Fruit fly (Drosophila melanogaster): ENCODE results near the gene MICU1.

Gene MICU1

DNA sequence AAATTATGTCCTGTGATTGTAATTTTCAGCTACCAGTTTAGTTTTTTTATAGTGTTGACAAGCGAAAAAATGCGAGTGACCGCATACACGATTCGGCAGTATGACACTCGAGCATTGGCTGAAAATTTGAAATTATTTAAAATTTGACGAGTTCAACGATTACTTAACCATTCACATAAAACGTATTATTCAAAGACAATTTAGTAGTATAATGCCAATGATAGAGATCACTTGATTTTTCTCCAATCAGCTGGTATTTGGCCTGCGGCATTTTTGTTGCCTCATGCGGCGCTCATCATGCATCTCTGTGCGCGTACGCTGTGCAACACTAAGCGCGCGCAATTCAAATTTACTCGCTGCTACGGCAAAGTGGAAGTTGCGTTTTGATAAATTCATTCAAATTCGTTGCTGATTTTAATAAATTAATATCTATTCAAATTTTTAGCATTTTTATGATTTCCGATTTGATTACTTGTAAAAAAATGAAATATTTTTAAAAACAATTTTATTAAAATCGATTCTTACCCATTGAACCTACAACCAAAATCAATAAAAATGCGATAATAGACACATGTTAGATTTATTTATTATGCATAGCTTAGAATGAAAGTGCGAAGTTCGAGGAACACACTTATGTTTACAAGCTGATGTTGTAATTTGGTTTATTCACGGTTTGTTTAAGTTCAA, 12.5 kb downstream of the MICU1 start, which contains the start of gene CG4497 (continued):
- TF ChIP-seq Myb (GFP tag; optimal IDR thresholded peaks at IDR 0.05) (peak; percentile 88), CG7745 (tag; optimal IDR thresholded peaks at IDR 0.05) (no peak), grau (tag; optimal IDR thresholded peaks at IDR 0.05) (peak; percentile 89), lola (GFP tag; optimal IDR thresholded peaks at IDR 0.05) (peak in 1 of 3 experiments; percentile 93), crol (GFP tag; IDR thresholded peaks at IDR 0.05) (no peak; the same call in 1 of the 2 replicates), TFAM (GFP tag; optimal IDR thresholded peaks at IDR 0.05) (no peak), Nf-YB (GFP tag; optimal IDR thresholded peaks at IDR 0.05) (peak; percentile 62), org-1 (GFP tag; optimal IDR thresholded peaks at IDR 0.05) (peak; percentile 78), CG1602 (GFP tag; optimal IDR thresholded peaks at IDR 0.05) (peak; percentile 93), Xbp1 (GFP tag; optimal IDR thresholded peaks at IDR 0.05) (peak; percentile 97), CG8765 (GFP tag; IDR thresholded peaks at IDR 0.05) (peak; percentile 88), HLH54F (GFP tag; optimal IDR thresholded peaks at IDR 0.05) (peak; percentile 98), CG11085 (GFP tag; IDR thresholded peaks at IDR 0.05) (peak; percentile 66), CG12391 (tag; optimal IDR thresholded peaks at IDR 0.05) (peak; percentile 92), CG17359 (tag; optimal IDR thresholded peaks at IDR 0.05) (peak; percentile 77), Sox102F (GFP tag; optimal IDR thresholded peaks at IDR 0.05) (peak; percentile 94), CG7839 (tag; optimal IDR thresholded peaks at IDR 0.05) (peak; percentile 87), fd3F (GFP tag; optimal IDR thresholded peaks at IDR 0.05) (peak; percentile 88), CG14860 (GFP tag; IDR thresholded peaks at IDR 0.05; ENCODE audit: partially characterized antibody) (peak; percentile 82), CG18619 (GFP tag; optimal IDR thresholded peaks at IDR 0.05) (peak; percentile 89), az2 (GFP tag; optimal IDR thresholded peaks at IDR 0.05) (peak; percentile 90), CG13624 (GFP tag; optimal IDR thresholded peaks at IDR 0.05) (peak; percentile 96), nom (GFP tag; optimal IDR thresholded peaks at IDR 0.05) (peak; percentile 47), oc (tag; optimal IDR thresholded peaks at IDR 0.05) (peak; percentile 20), zfh1 (GFP tag; IDR thresholded peaks at IDR 0.05) (peak; percentile 92), Max (GFP tag; optimal IDR thresholded peaks at IDR 0.05) (peak; percentile 93), CG1647 (GFP tag; optimal IDR thresholded peaks at IDR 0.05) (peak; percentile 96), CG2202 (tag; optimal IDR thresholded peaks at IDR 0.05) (peak; percentile 64), cg (GFP tag; optimal IDR thresholded peaks at IDR 0.05) (no peak), HHEX (GFP tag; optimal IDR thresholded peaks at IDR 0.05) (peak; percentile 75), Adf1 (GFP tag; IDR thresholded peaks at IDR 0.05) (peak; percentile 89), Stat92E (GFP tag; optimal IDR thresholded peaks at IDR 0.05) (peak in 1 of 3 experiments; percentile 55), hkb (optimal IDR thresholded peaks at IDR 0.05) (peak; percentile 94), hkb (GFP tag; IDR thresholded peaks at IDR 0.05) (peak; percentile 85), ERR (GFP tag; optimal IDR thresholded peaks at IDR 0.05) (peak; percentile 64), CG11695 (GFP tag; IDR thresholded peaks at IDR 0.05) (peak; percentile 89), CG2129 (GFP tag; IDR thresholded peaks at IDR 0.05; ENCODE audit: partially characterized antibody) (no peak), Scr (GFP tag; IDR thresholded peaks at IDR 0.05; ENCODE audit: partially characterized antibody) (peak; percentile 70), CG42726 (GFP tag; IDR thresholded peaks at IDR 0.05; ENCODE audit: partially characterized antibody) (peak; percentile 69; the same call in 1 of the 2 replicates), her (GFP tag; optimal IDR thresholded peaks at IDR 0.05) (peak; percentile 89), ato (GFP tag; IDR thresholded peaks at IDR 0.05; ENCODE audit: partially characterized antibody) (peak; percentile 84), Doc3 (GFP tag; IDR thresholded peaks at IDR 0.05; ENCODE audit: partially characterized antibody) (0 out of 3 replicates have a peak, but pooled peaks have one; percentile 37)
